Worm (Caenorhabditis elegans) whole organism, early embryonic: ENCODE measurements around the gene pfd-1.

Experiments used
- B0310.2 ChIP-seq: sonication (generic microtip); optimal IDR thresholded peaks from 2 replicates; lab custom pipeline; 2016; ENCODE audit warnings: mild to moderate bottlenecking, missing genetic modification characterization, missing compliant biosample characterization
- F13C5.2 ChIP-seq: sonication (generic microtip); optimal IDR thresholded peaks from 2 replicates; lab custom pipeline; 2017; ENCODE audit warnings: mild to moderate bottlenecking, missing genetic modification characterization, inconsistent platforms, missing compliant biosample characterization
- aly-1 ChIP-seq: sonication (generic microtip); optimal IDR thresholded peaks from 2 replicates; lab custom pipeline; 2016; ENCODE audit warnings: missing genetic modification characterization, missing compliant biosample characterization
- ama-1 ChIP-seq: fragments of 150-350 bp; optimal IDR thresholded peaks from 2 replicates; lab custom pipeline; 2014
- ceh-13 ChIP-seq: fragments of 200-800 bp; sonication (Bioruptor generic); optimal IDR thresholded peaks from 2 replicates; lab custom pipeline; 2018; ENCODE audit warnings: mild to moderate bottlenecking, missing genetic modification characterization, missing compliant biosample characterization
- flt-1 ChIP-seq: fragments of 200-800 bp; sonication (Bioruptor generic); IDR thresholded peaks from 2 replicates; pipeline ENCODE4 v1.3.6; 2022; ENCODE audit warnings: missing genetic modification characterization, missing compliant biosample characterization
- hmbx-1 ChIP-seq: sonication (generic microtip); optimal IDR thresholded peaks from 2 replicates; lab custom pipeline; 2016; ENCODE audit warnings: mild to moderate bottlenecking, missing genetic modification characterization, missing compliant biosample characterization
- hmg-4 ChIP-seq: fragments of 200-800 bp; sonication (Bioruptor generic); optimal IDR thresholded peaks from 2 replicates; lab custom pipeline; 2018; ENCODE audit warnings: mild to moderate bottlenecking, missing genetic modification characterization, missing compliant biosample characterization
- hnd-1 ChIP-seq: sonication (generic microtip); optimal IDR thresholded peaks from 2 replicates; lab custom pipeline; 2016; ENCODE audit warnings: missing genetic modification characterization, missing compliant biosample characterization
- pes-1 ChIP-seq: fragments of 200-800 bp; sonication (Bioruptor generic); IDR thresholded peaks from 2 replicates; pipeline ENCODE4 v1.3.6; 2022; ENCODE audit warnings: missing genetic modification reagents, missing genetic modification characterization, missing compliant biosample characterization
- scrt-1 ChIP-seq: fragments of 200-800 bp; sonication (Bioruptor generic); IDR thresholded peaks from 2 replicates; pipeline ENCODE4 v1.3.6; 2022; ENCODE audit warnings: missing genetic modification characterization, missing compliant biosample characterization
- tbx-11 ChIP-seq: fragments of 200-800 bp; sonication (Bioruptor generic); IDR thresholded peaks from 2 replicates; pipeline ENCODE4 v1.3.6; 2022; ENCODE audit warnings: missing genetic modification characterization, missing compliant biosample characterization
- tbx-37 ChIP-seq: fragments of 200-800 bp; sonication (Bioruptor generic); conservative IDR thresholded peaks from 2 replicates; pipeline ENCODE4 v1.3.6; 2022; ENCODE audit warnings: missing genetic modification reagents, missing genetic modification characterization, missing compliant biosample characterization
- tra-4 ChIP-seq: sonication (generic microtip); optimal IDR thresholded peaks from 2 replicates; lab custom pipeline; 2017; ENCODE audit warnings: missing genetic modification characterization, missing compliant biosample characterization

ce11 chrIV:11180077-11180476 is 30.2 kb downstream of the pfd-1 start:
- TF ChIP-seq flt-1 (no peak), tbx-37 (GFP tag; lab: Robert Waterston, UW) (no peak), scrt-1 (GFP tag; lab: Robert Waterston, UW) (no peak), ama-1 (lab: Kevin White, UChicago) (no peak), hmg-4 (GFP tag; lab: Kevin White, UChicago) (no peak), pes-1 (GFP tag; lab: Robert Waterston, UW) (no peak), hnd-1 (tag; lab: Kevin White, UChicago) (no peak), hmbx-1 (tag; lab: Kevin White, UChicago) (no peak), ceh-13 (no peak), tbx-11 (GFP tag; lab: Robert Waterston, UW) (no peak), aly-1 (tag; lab: Kevin White, UChicago) (no peak), B0310.2 (tag; lab: Kevin White, UChicago) (no peak), tra-4 (tag; lab: Kevin White, UChicago) (no peak), F13C5.2 (tag; lab: Kevin White, UChicago) (no peak)
